Worm (Caenorhabditis elegans): ENCODE measurements around the gene ceh-30.

DNA sequence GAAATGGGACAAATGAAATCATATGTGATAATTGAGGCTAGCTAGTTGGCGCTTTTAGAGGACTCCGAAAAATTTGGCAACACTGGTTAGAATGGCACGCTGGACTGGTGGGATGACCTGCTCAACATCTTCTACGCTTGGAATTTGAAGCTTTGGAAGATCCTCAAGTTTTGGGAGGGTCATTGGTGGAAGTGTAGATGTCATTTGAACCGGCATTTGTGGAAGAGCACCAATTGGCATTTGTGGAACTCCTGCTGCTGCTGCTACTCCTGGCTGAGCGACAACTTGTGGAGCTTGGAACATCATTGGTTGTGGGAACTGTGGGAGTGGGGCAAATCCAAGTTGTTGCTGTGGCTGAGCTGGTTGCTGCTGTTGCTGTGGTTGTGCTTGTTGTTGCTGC lies 29.1 kb downstream of the ceh-30 start:
- TF ChIP-seq peb-1 (tag; optimal IDR thresholded peaks at IDR 0.05) (no peak), nhr-77 (tag; optimal IDR thresholded peaks at IDR 0.05) (no peak)

All from whole organism, L2 larva.